Worm (Caenorhabditis elegans) whole organism, L2 larva: ENCODE measurements around the gene kvs-5.

ENCODE experiments used
- C34F6.9 ChIP-seq: fragments of 150-350 bp; optimal IDR thresholded peaks from 2 replicates; lab custom pipeline; 2014; ENCODE audit warnings: missing biosample characterization, missing genetic modification characterization
- R02D3.7 ChIP-seq: fragments of 150-350 bp; optimal IDR thresholded peaks from 2 replicates; lab custom pipeline; 2014; ENCODE audit warnings: missing biosample characterization, missing genetic modification characterization
- blmp-1 ChIP-seq: sonication (generic microtip); optimal IDR thresholded peaks from 2 replicates; lab custom pipeline; 2017; ENCODE audit warnings: missing genetic modification characterization, mild to moderate bottlenecking, missing compliant biosample characterization, antibody characterized with exemption, moderate library complexity; ENCODE audit not compliant: insufficient read depth
- egl-27 ChIP-seq: sonication (generic microtip); optimal IDR thresholded peaks from 3 replicates; lab custom pipeline; 2017; ENCODE audit warnings: missing biosample characterization, missing genetic modification reagents, missing genetic modification characterization
- elt-1 ChIP-seq: fragments of 150-350 bp; optimal IDR thresholded peaks from 2 replicates; lab custom pipeline; 2014; ENCODE audit warnings: missing biosample characterization, missing genetic modification characterization
- fos-1 ChIP-seq: fragments of 150-350 bp; optimal IDR thresholded peaks from 2 replicates; lab custom pipeline; 2014; ENCODE audit warnings: missing biosample characterization, missing genetic modification characterization
- gmeb-1 ChIP-seq: fragments of 150-350 bp; optimal IDR thresholded peaks from 2 replicates; lab custom pipeline; 2014; ENCODE audit warnings: missing biosample characterization, missing genetic modification characterization
- lin-13 ChIP-seq: fragments of 150-350 bp; optimal IDR thresholded peaks from 2 replicates; lab custom pipeline; 2014; ENCODE audit warnings: missing biosample characterization, missing genetic modification reagents, missing genetic modification characterization
- mbf-1 ChIP-seq: sonication (generic microtip); optimal IDR thresholded peaks from 2 replicates; lab custom pipeline; 2017; ENCODE audit warnings: missing biosample characterization, missing genetic modification characterization
- nhr-11 ChIP-seq: fragments of 150-350 bp; optimal IDR thresholded peaks from 2 replicates; lab custom pipeline; 2014; ENCODE audit warnings: missing biosample characterization, missing genetic modification characterization
- nhr-129 ChIP-seq: fragments of 150-350 bp; optimal IDR thresholded peaks from 2 replicates; lab custom pipeline; 2014; ENCODE audit warnings: missing biosample characterization, missing genetic modification characterization
- nhr-21 ChIP-seq: fragments of 150-350 bp; optimal IDR thresholded peaks from 2 replicates; lab custom pipeline; 2014; ENCODE audit warnings: missing biosample characterization, missing genetic modification characterization
- nhr-23 ChIP-seq: fragments of 150-350 bp; optimal IDR thresholded peaks from 2 replicates; lab custom pipeline; 2014; ENCODE audit warnings: missing biosample characterization, missing genetic modification reagents, missing genetic modification characterization
- nhr-237 ChIP-seq: fragments of 150-350 bp; optimal IDR thresholded peaks from 2 replicates; lab custom pipeline; 2014; ENCODE audit warnings: missing biosample characterization, missing genetic modification characterization
- nhr-77 ChIP-seq: fragments of 150-350 bp; optimal IDR thresholded peaks from 2 replicates; lab custom pipeline; 2014; ENCODE audit warnings: missing biosample characterization, missing genetic modification characterization
- sma-9 ChIP-seq, 2 experiments: fragments of 150-350 bp in 1 of 2; sonication (generic microtip) in 1 of 2; optimal IDR thresholded peaks; 2 replicates each; lab custom pipeline; 2014 to 2016; ENCODE audit warnings: missing genetic modification characterization in 2 of 2, mild to moderate bottlenecking in 1 of 2, missing biosample characterization in 1 of 2, missing compliant biosample characterization in 1 of 2, missing genetic modification reagents in 1 of 2, moderate library complexity in 1 of 2

The kvs-5 gene

DNA sequence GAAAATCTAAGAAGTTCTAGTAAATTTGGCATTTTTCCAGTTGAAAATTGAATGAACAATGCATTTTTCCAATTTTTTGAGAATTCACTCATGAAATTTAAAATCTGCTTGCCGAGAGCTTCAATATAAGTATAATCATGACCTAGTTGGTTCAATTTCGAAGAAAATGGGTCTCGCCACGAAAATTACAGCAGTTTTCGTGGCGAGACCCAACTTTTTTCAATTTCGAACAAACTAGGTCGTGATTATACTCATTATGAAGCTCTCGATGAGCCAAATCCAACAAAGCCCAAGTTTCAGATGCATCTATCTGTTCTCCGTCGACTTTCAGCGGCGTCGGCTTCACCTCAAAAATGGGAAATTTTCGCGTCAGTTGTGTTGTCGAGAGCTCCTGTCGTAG, 64.0 kb downstream of the kvs-5 start, which contains the start of gene mrpl-46:
Gene mrpl-46 (plus strand): TSS at position 301 of the 400 bp plus-strand sequence.
- no peak for TF ChIP-seq sma-9 (GFP tag; optimal IDR thresholded peaks at IDR 0.05; lab: Kevin White, UChicago)
- TF ChIP-seq sma-9 (tag; optimal IDR thresholded peaks at IDR 0.05; lab: Kevin White, UChicago), result no peak
- TF ChIP-seq, all 48 proteins: peak for 0

- TF ChIP-seq mbf-1 (no peak), gmeb-1 (tag; lab: Kevin White, UChicago) (no peak), lin-13 (GFP tag; lab: Kevin White, UChicago) (no peak), R02D3.7 (tag; lab: Kevin White, UChicago) (no peak), C34F6.9 (tag; lab: Kevin White, UChicago) (no peak), nhr-237 (tag; lab: Kevin White, UChicago) (no peak), nhr-21 (tag; lab: Kevin White, UChicago) (no peak), egl-27 (tag; lab: Kevin White, UChicago) (no peak), nhr-129 (tag; lab: Kevin White, UChicago) (no peak), fos-1 (tag; lab: Kevin White, UChicago) (no peak), elt-1 (no peak), nhr-77 (tag; lab: Kevin White, UChicago) (no peak), nhr-11 (tag; lab: Kevin White, UChicago) (no peak), nhr-23 (tag; lab: Kevin White, UChicago) (no peak), blmp-1 (tag; lab: Kevin White, UChicago) (no peak), sma-9 (GFP tag; optimal IDR thresholded peaks at IDR 0.05; lab: Kevin White, UChicago) (no peak), sma-9 (tag; optimal IDR thresholded peaks at IDR 0.05; lab: Kevin White, UChicago) (no peak)
Measured at ce11 chrIV:801162-801561, 64.6 kb downstream of the kvs-5 start.
